Worm (Caenorhabditis elegans) whole organism, midembryonic: Measurements from ENCODE around the gene cpt-1.

Experiments
- T22C8.4 ChIP-seq: fragments of 200-800 bp; sonication (Bioruptor generic); IDR thresholded peaks from 2 replicates; pipeline ENCODE4 v1.3.6; 2022; ENCODE audit warnings: missing genetic modification characterization, missing compliant biosample characterization
- cog-1 ChIP-seq: sonication (generic microtip); optimal IDR thresholded peaks from 2 replicates; lab custom pipeline; 2016; ENCODE audit warnings: missing genetic modification characterization, missing compliant biosample characterization
- flt-1 ChIP-seq: fragments of 200-800 bp; sonication (Bioruptor generic); IDR thresholded peaks from 2 replicates; pipeline ENCODE4 v1.3.6; 2022; ENCODE audit warnings: missing genetic modification characterization, missing compliant biosample characterization
- med-1 ChIP-seq: sonication (generic microtip); optimal IDR thresholded peaks from 2 replicates; lab custom pipeline; 2017; ENCODE audit warnings: missing genetic modification characterization, mild to moderate bottlenecking, missing compliant biosample characterization, antibody characterized with exemption, missing genetic modification reagents; ENCODE audit not compliant: insufficient read depth
- tab-1 ChIP-seq: fragments of 200-800 bp; sonication (Bioruptor generic); IDR thresholded peaks from 2 replicates; pipeline ENCODE4 v1.3.6; 2022; ENCODE audit warnings: missing genetic modification characterization, missing compliant biosample characterization

- no peak for TF ChIP-seq flt-1 (GFP tag; lab: Robert Waterston, UW)
- no peak for TF ChIP-seq cog-1 (tag; lab: Kevin White, UChicago)
- TF ChIP-seq tab-1 (GFP tag; lab: Robert Waterston, UW) = no peak
- no peak for TF ChIP-seq med-1 (GFP tag; lab: Kevin White, UChicago)
- TF ChIP-seq T22C8.4 (GFP tag; lab: Robert Waterston, UW) = peak; percentile 47; the same call in 1 of the 2 replicates
Measured at ce11 chrII:12805161-12805560, 8.9 kb upstream of the cpt-1 start, which contains the start of the genes Y46G5A.18 and Y46G5A.47.
